Fruit fly (Drosophila melanogaster) whole organism: Measurements from ENCODE around the gene MESR6.

Experiments used
- EcR ChIP-seq, 2 experiments: fragments of >200 bp; optimal IDR thresholded peaks; 2 replicates each; lab custom pipeline; 2017; ENCODE audit warnings: missing biosample characterization in 2 of 2, missing genetic modification characterization in 2 of 2, missing genetic modification reagents in 2 of 2
- pan ChIP-seq: fragments of >200 bp; optimal IDR thresholded peaks from 2 replicates; lab custom pipeline; 2017
- psq ChIP-seq: fragments of >200 bp; optimal IDR thresholded peaks from 2 replicates; lab custom pipeline; 2017

dm6 chr3L:19048257-19048656 is 44.2 kb upstream of the MESR6 start:
- TF ChIP-seq pan (no peak), EcR (GFP tag; optimal IDR thresholded peaks at IDR 0.05; lab: Kevin White, UChicago) (no peak), psq (lab: Kevin White, UChicago) (no peak)
